Worm (Caenorhabditis elegans) whole organism, late embryonic: ENCODE data around the gene npp-1.

Source experiments
- C08G9.2 ChIP-seq: sonication (generic microtip); optimal IDR thresholded peaks from 2 replicates; lab custom pipeline; 2016; ENCODE audit warnings: mild to moderate bottlenecking, missing genetic modification characterization, moderate library complexity, missing compliant biosample characterization
- K02D7.2 ChIP-seq: sonication (generic microtip); optimal IDR thresholded peaks from 2 replicates; lab custom pipeline; 2017; ENCODE audit warnings: mild to moderate bottlenecking, missing genetic modification characterization, missing compliant biosample characterization
- K09A11.1 ChIP-seq: sonication (generic microtip); optimal IDR thresholded peaks from 2 replicates; lab custom pipeline; 2017; ENCODE audit warnings: antibody characterized with exemption, mild to moderate bottlenecking, missing genetic modification characterization, missing compliant biosample characterization; ENCODE audit not compliant: insufficient read depth
- T23F11.4 ChIP-seq: fragments of 200-800 bp; sonication (Bioruptor generic); optimal IDR thresholded peaks from 2 replicates; lab custom pipeline; 2018; ENCODE audit warnings: mild to moderate bottlenecking, missing genetic modification characterization, missing compliant biosample characterization
- ama-1 ChIP-seq: fragments of 150-350 bp; optimal IDR thresholded peaks from 2 replicates; lab custom pipeline; 2014
- ceh-14 ChIP-seq: sonication (generic microtip); optimal IDR thresholded peaks from 2 replicates; lab custom pipeline; 2016; ENCODE audit warnings: missing genotype, missing genetic modification characterization, missing compliant biosample characterization
- ceh-18 ChIP-seq: sonication (generic microtip); optimal IDR thresholded peaks from 2 replicates; lab custom pipeline; 2016; ENCODE audit warnings: missing genetic modification characterization, missing compliant biosample characterization
- ceh-19 ChIP-seq: fragments of 200-800 bp; sonication (Bioruptor generic); optimal IDR thresholded peaks from 2 replicates; lab custom pipeline; 2018; ENCODE audit warnings: mild to moderate bottlenecking, missing genetic modification characterization, missing compliant biosample characterization
- ceh-2 ChIP-seq: sonication (generic microtip); optimal IDR thresholded peaks from 2 replicates; lab custom pipeline; 2016; ENCODE audit warnings: missing genotype, missing genetic modification characterization, missing compliant biosample characterization
- ceh-22 ChIP-seq: sonication (generic microtip); optimal IDR thresholded peaks from 2 replicates; lab custom pipeline; 2017; ENCODE audit warnings: missing biosample characterization, missing genetic modification characterization
- ceh-24 ChIP-seq: sonication (generic microtip); optimal IDR thresholded peaks from 2 replicates; lab custom pipeline; 2016; ENCODE audit warnings: mild to moderate bottlenecking, missing genetic modification characterization, missing compliant biosample characterization
- ceh-30 ChIP-seq: fragments of 150-350 bp; optimal IDR thresholded peaks from 2 replicates; lab custom pipeline; 2014; ENCODE audit warnings: missing biosample characterization, missing genetic modification characterization
- ceh-34 ChIP-seq: sonication (generic microtip); optimal IDR thresholded peaks from 2 replicates; lab custom pipeline; 2016; ENCODE audit warnings: mild to moderate bottlenecking, missing genetic modification characterization, missing compliant biosample characterization
- ceh-6 ChIP-seq: fragments of 200-800 bp; sonication (Bioruptor generic); optimal IDR thresholded peaks from 2 replicates; lab custom pipeline; 2018; ENCODE audit warnings: mild to moderate bottlenecking, missing genetic modification characterization, missing compliant biosample characterization
- ceh-9 ChIP-seq: sonication (generic microtip); optimal IDR thresholded peaks from 2 replicates; lab custom pipeline; 2016; ENCODE audit warnings: mild to moderate bottlenecking, missing genetic modification characterization, inconsistent platforms, missing compliant biosample characterization
- dmd-4 ChIP-seq: sonication (generic microtip); optimal IDR thresholded peaks from 2 replicates; lab custom pipeline; 2016; ENCODE audit warnings: borderline replicate concordance, missing genetic modification characterization, missing compliant biosample characterization
- dve-1 ChIP-seq: sonication (generic microtip); optimal IDR thresholded peaks from 2 replicates; lab custom pipeline; 2017; ENCODE audit warnings: antibody characterized with exemption, mild to moderate bottlenecking, missing genetic modification characterization, missing compliant biosample characterization
- elt-2 ChIP-seq: sonication (generic microtip); optimal IDR thresholded peaks from 2 replicates; lab custom pipeline; 2016; ENCODE audit warnings: missing genetic modification reagents, missing genetic modification characterization, missing compliant biosample characterization
- elt-4 ChIP-seq: sonication (generic microtip); optimal IDR thresholded peaks from 2 replicates; lab custom pipeline; 2016; ENCODE audit warnings: missing genetic modification characterization, missing compliant biosample characterization
- fax-1 ChIP-seq: sonication (generic microtip); optimal IDR thresholded peaks from 2 replicates; lab custom pipeline; 2016; ENCODE audit warnings: missing genotype, missing genetic modification characterization, missing compliant biosample characterization
- fkh-6 ChIP-seq: sonication (generic microtip); optimal IDR thresholded peaks from 2 replicates; lab custom pipeline; 2016; ENCODE audit warnings: missing genetic modification characterization, missing compliant biosample characterization
- hlh-13 ChIP-seq: fragments of 200-800 bp; sonication (Bioruptor generic); optimal IDR thresholded peaks from 2 replicates; lab custom pipeline; 2018; ENCODE audit warnings: mild to moderate bottlenecking, missing genetic modification characterization, missing compliant biosample characterization
- lin-11 ChIP-seq: fragments of 200-800 bp; sonication (Bioruptor generic); optimal IDR thresholded peaks from 2 replicates; lab custom pipeline; 2018; ENCODE audit warnings: mild to moderate bottlenecking, missing genetic modification characterization, missing compliant biosample characterization
- mec-3 ChIP-seq: sonication (generic microtip); optimal IDR thresholded peaks from 2 replicates; lab custom pipeline; 2016; ENCODE audit warnings: borderline replicate concordance, missing genetic modification characterization, missing compliant biosample characterization
- nhr-11 ChIP-seq: fragments of 150-350 bp; optimal IDR thresholded peaks from 2 replicates; lab custom pipeline; 2014; ENCODE audit warnings: missing biosample characterization, missing genetic modification characterization
- odd-2 ChIP-seq: sonication (generic microtip); optimal IDR thresholded peaks from 2 replicates; lab custom pipeline; 2017; ENCODE audit warnings: antibody characterized with exemption, mild to moderate bottlenecking, missing genetic modification characterization, missing compliant biosample characterization
- pag-3 ChIP-seq: sonication (generic microtip); optimal IDR thresholded peaks from 2 replicates; lab custom pipeline; 2016; ENCODE audit warnings: missing compliant biosample characterization, missing genetic modification characterization, borderline replicate concordance
- pat-9 ChIP-seq: fragments of 200-800 bp; sonication (Bioruptor generic); optimal IDR thresholded peaks from 2 replicates; lab custom pipeline; 2018; ENCODE audit warnings: mild to moderate bottlenecking, missing genetic modification characterization, moderate library complexity, missing compliant biosample characterization
- pax-1 ChIP-seq: fragments of 150-350 bp; optimal IDR thresholded peaks from 2 replicates; lab custom pipeline; 2014; ENCODE audit warnings: missing biosample characterization, missing genetic modification characterization
- pros-1 ChIP-seq: fragments of 150-350 bp; optimal IDR thresholded peaks from 2 replicates; lab custom pipeline; 2014; ENCODE audit warnings: missing biosample characterization, missing genetic modification reagents, missing genetic modification characterization
- ref-2 ChIP-seq: sonication (generic microtip); optimal IDR thresholded peaks from 2 replicates; lab custom pipeline; 2016; ENCODE audit warnings: missing genetic modification characterization, missing compliant biosample characterization
- rnt-1 ChIP-seq: sonication (generic microtip); optimal IDR thresholded peaks from 2 replicates; lab custom pipeline; 2016; ENCODE audit warnings: missing genetic modification characterization, missing compliant biosample characterization
- sox-4 ChIP-seq: sonication (generic microtip); optimal IDR thresholded peaks from 2 replicates; lab custom pipeline; 2017; ENCODE audit warnings: mild to moderate bottlenecking, missing genetic modification characterization, inconsistent platforms, missing compliant biosample characterization
- syd-9 ChIP-seq: sonication (generic microtip); optimal IDR thresholded peaks from 2 replicates; lab custom pipeline; 2016; ENCODE audit warnings: mild to moderate bottlenecking, missing genetic modification characterization, moderate library complexity, missing compliant biosample characterization
- unc-3 ChIP-seq, 2 experiments: fragments of 200-800 bp in 1 of 2; sonication (Bioruptor generic) in 1 of 2; sonication (generic microtip) in 1 of 2; conservative IDR thresholded peaks in 1 of 2; optimal IDR thresholded peaks in 1 of 2; 2 replicates each; pipeline versions ENCODE4 v1.3.6 to Lab custom; 2016 to 2022; ENCODE audit warnings: missing compliant biosample characterization in 2 of 2, missing genetic modification characterization in 2 of 2, missing genetic modification reagents in 1 of 2
- unc-42 ChIP-seq: sonication (generic microtip); optimal IDR thresholded peaks from 2 replicates; lab custom pipeline; 2016; ENCODE audit warnings: missing genotype, missing genetic modification characterization, missing compliant biosample characterization
- unc-86 ChIP-seq: sonication (generic microtip); optimal IDR thresholded peaks from 2 replicates; lab custom pipeline; 2016; ENCODE audit warnings: missing genetic modification characterization, missing compliant biosample characterization

Gene npp-1

ce11 chrIV:9824480-9824879, 33.8 kb upstream of the npp-1 start, which contains the start of gene catp-6:
Gene catp-6 (minus strand): TSS chrIV:9824580.
- TF ChIP-seq fax-1 (tag; lab: Kevin White, UChicago) (no peak), unc-86 (tag; lab: Kevin White, UChicago) (no peak), ceh-24 (tag; lab: Kevin White, UChicago) (no peak), ceh-30 (tag; lab: Kevin White, UChicago) (no peak), ref-2 (tag; lab: Kevin White, UChicago) (no peak), lin-11 (no peak), T23F11.4 (GFP tag; lab: Kevin White, UChicago) (no peak)
- TF ChIP-seq, all 69 proteins: peak for 0

DNA sequence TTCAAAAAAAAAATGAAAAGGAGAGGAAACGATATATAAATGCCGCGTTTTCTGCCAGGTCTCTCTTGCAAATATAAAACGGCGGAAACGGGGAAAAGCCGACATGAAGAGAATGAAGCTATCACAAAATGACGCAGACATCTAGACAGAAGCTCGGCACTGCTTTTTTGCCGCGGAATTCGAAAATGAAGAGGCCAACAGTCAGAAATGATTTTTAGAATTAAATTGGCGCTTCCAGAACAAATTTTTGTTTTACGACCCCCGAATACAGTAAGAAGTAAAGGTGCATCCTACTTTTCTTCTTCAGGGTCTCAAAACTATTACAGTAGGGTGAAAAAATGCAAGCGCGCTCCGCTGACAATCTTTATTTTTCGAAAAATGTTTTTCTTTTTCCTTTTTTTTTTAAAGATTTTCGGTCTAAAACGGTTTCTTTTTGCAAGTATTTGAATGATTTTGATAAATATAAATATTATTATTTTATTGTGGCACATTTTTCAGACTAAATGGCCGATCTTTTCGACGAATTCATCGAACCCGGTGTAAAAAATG, 33.0 kb upstream of the npp-1 start, which contains the start of gene mtr-4:
Gene mtr-4, plus strand, starts transcription at position 499 of the 549 bp plus-strand sequence.
- TF ChIP-seq ceh-9 (tag; lab: Kevin White, UChicago), result no peak
- no peak for TF ChIP-seq ceh-19 (GFP tag; lab: Kevin White, UChicago)
- no peak for TF ChIP-seq ceh-18 (tag; lab: Kevin White, UChicago)
- TF ChIP-seq syd-9 (tag; lab: Kevin White, UChicago), result no peak
- TF ChIP-seq elt-2, result no peak
- no peak for TF ChIP-seq fkh-6 (tag; lab: Kevin White, UChicago)
- no peak for TF ChIP-seq dve-1 (tag; lab: Kevin White, UChicago)
- TF ChIP-seq unc-3 (GFP tag; conservative IDR thresholded peaks at IDR 0.05; lab: Robert Waterston, UW), result no peak
- no peak for TF ChIP-seq unc-3 (tag; optimal IDR thresholded peaks at IDR 0.05; lab: Kevin White, UChicago)
- TF ChIP-seq mec-3 (tag; lab: Kevin White, UChicago), result no peak
- TF ChIP-seq pros-1 (tag; lab: Kevin White, UChicago), result no peak
- TF ChIP-seq ceh-34, result no peak
- no peak for TF ChIP-seq ceh-6 (GFP tag; lab: Kevin White, UChicago)
- TF ChIP-seq ceh-30 (tag; lab: Kevin White, UChicago), result no peak
- TF ChIP-seq rnt-1 (tag; lab: Kevin White, UChicago), result no peak
- no peak for TF ChIP-seq ref-2 (tag; lab: Kevin White, UChicago)
- TF ChIP-seq dmd-4 (tag; lab: Kevin White, UChicago), result no peak
- TF ChIP-seq elt-4 (tag; lab: Kevin White, UChicago), result no peak
- no peak for TF ChIP-seq K02D7.2 (tag; lab: Kevin White, UChicago)

ce11 chrIV:9832586-9832985, 25.7 kb upstream of the npp-1 start, which contains the start of gene kin-21:
Gene kin-21 (plus strand): TSS chrIV:9832886.
- TF ChIP-seq dmd-4 (tag; lab: Kevin White, UChicago) (no peak), ceh-2 (tag; lab: Kevin White, UChicago) (no peak), pax-1 (no peak), rnt-1 (tag; lab: Kevin White, UChicago) (no peak)

ce11 chrIV:9833337-9833736, 25.0 kb upstream of the npp-1 start:
- no peak for TF ChIP-seq nhr-11 (tag; lab: Kevin White, UChicago)
- TF ChIP-seq mec-3 (tag; lab: Kevin White, UChicago), result no peak
- TF ChIP-seq K09A11.1 (tag; lab: Kevin White, UChicago), result no peak
- TF ChIP-seq ceh-18 (tag; lab: Kevin White, UChicago), result no peak
- TF ChIP-seq ceh-30 (tag; lab: Kevin White, UChicago), result no peak

DNA sequence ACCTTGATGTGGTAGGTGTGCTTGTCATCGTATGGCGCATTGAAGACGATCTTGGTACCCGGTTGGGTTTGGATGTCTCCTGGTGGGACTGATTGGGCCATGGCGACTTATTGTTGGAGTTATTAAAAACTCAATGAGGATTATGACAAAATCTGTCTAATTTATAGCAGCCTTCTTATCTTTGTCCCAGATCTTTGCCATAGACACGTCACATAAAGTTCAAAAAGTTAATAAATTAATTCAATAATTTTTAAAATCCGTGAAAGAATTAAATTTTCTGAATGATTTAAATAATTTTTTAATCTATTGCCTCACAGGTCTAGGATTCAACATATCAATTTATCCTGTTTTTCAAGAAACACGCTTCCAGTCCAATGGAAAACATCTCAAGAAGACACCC, 22.0 kb upstream of the npp-1 start, which contains the start of gene msp-81:
Gene msp-81, minus strand, starts transcription at position 101 of the 400 bp plus-strand sequence.
- TF ChIP-seq pag-3 (tag; lab: Kevin White, UChicago) (no peak), ref-2 (tag; lab: Kevin White, UChicago) (no peak), ama-1 (lab: Kevin White, UChicago) (no peak), odd-2 (no peak), unc-42 (no peak), ceh-14 (tag; lab: Kevin White, UChicago) (no peak), pat-9 (tag; lab: Kevin White, UChicago) (no peak), hlh-13 (no peak), C08G9.2 (tag; lab: Kevin White, UChicago) (no peak), pax-1 (no peak), fkh-6 (tag; lab: Kevin White, UChicago) (no peak), K09A11.1 (tag; lab: Kevin White, UChicago) (no peak), lin-11 (no peak), ceh-22 (tag; lab: Kevin White, UChicago) (no peak), sox-4 (tag; lab: Kevin White, UChicago) (no peak)
